Worm (Caenorhabditis elegans) whole organism, late embryonic: ENCODE results near the gene str-16.

ENCODE experiments used
- C38D4.7 ChIP-seq: fragments of 200-800 bp; sonication (Bioruptor generic); optimal IDR thresholded peaks from 2 replicates; lab custom pipeline; 2018; ENCODE audit warnings: mild to moderate bottlenecking, missing genetic modification characterization, moderate library complexity, missing compliant biosample characterization
- ceh-31 ChIP-seq: sonication (generic microtip); optimal IDR thresholded peaks from 2 replicates; lab custom pipeline; 2016; ENCODE audit warnings: missing genetic modification characterization, missing compliant biosample characterization
- dmd-4 ChIP-seq: sonication (generic microtip); optimal IDR thresholded peaks from 2 replicates; lab custom pipeline; 2016; ENCODE audit warnings: borderline replicate concordance, missing genetic modification characterization, missing compliant biosample characterization
- fkh-10 ChIP-seq: fragments of 150-350 bp; optimal IDR thresholded peaks from 2 replicates; lab custom pipeline; 2014; ENCODE audit warnings: missing biosample characterization, missing genetic modification reagents, missing genetic modification characterization
- rnt-1 ChIP-seq: sonication (generic microtip); optimal IDR thresholded peaks from 2 replicates; lab custom pipeline; 2016; ENCODE audit warnings: missing genetic modification characterization, missing compliant biosample characterization
- tbx-2 ChIP-seq: sonication (generic microtip); optimal IDR thresholded peaks from 2 replicates; lab custom pipeline; 2016; ENCODE audit warnings: missing genetic modification characterization, missing compliant biosample characterization
- unc-3 ChIP-seq, 2 experiments: fragments of 200-800 bp in 1 of 2; sonication (Bioruptor generic) in 1 of 2; sonication (generic microtip) in 1 of 2; conservative IDR thresholded peaks in 1 of 2; optimal IDR thresholded peaks in 1 of 2; 2 replicates each; pipeline versions ENCODE4 v1.3.6 to Lab custom; 2016 to 2022; ENCODE audit warnings: missing compliant biosample characterization in 2 of 2, missing genetic modification characterization in 2 of 2, missing genetic modification reagents in 1 of 2

DNA sequence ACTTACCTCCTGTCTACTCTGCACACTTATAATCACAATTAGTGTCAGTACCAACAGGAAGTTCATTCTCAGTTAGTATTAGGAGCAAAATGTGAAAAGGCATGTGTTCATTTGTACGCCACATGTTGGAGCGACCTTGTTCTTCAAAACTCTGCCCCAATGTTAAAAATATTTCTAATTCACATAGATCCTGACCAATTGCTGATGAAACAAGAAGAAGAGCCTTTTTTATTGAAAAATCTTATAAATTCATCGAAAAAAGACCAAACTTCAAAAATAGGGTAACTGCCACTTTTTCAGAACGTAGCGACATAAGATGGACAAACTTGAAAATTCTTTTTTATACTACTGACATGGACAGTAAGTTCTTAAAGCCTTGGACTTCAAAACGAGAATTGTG is 29.5 kb downstream of the str-16 start, which contains the start of gene T28A11.17:
- TF ChIP-seq ceh-31 (tag; lab: Kevin White, UChicago) (no peak), unc-3 (GFP tag; conservative IDR thresholded peaks at IDR 0.05; lab: Robert Waterston, UW) (no peak), unc-3 (tag; optimal IDR thresholded peaks at IDR 0.05; lab: Kevin White, UChicago) (no peak), fkh-10 (no peak), dmd-4 (tag; lab: Kevin White, UChicago) (no peak), C38D4.7 (no peak), rnt-1 (no peak), tbx-2 (tag; lab: Kevin White, UChicago) (no peak)
